Worm (Caenorhabditis elegans) whole organism, early embryonic: Measurements from ENCODE around the gene asp-19.
A peak's percentile ranks its signal among the peaks of the same experiment; 100 is the strongest.

Experiments used
- F13C5.2 ChIP-seq: sonication (generic microtip); optimal IDR thresholded peaks from 2 replicates; lab custom pipeline; 2017; ENCODE audit warnings: mild to moderate bottlenecking, missing genetic modification characterization, inconsistent platforms, missing compliant biosample characterization
- ama-1 ChIP-seq: fragments of 150-350 bp; optimal IDR thresholded peaks from 2 replicates; lab custom pipeline; 2014
- ceh-13 ChIP-seq: fragments of 200-800 bp; sonication (Bioruptor generic); optimal IDR thresholded peaks from 2 replicates; lab custom pipeline; 2018; ENCODE audit warnings: mild to moderate bottlenecking, missing genetic modification characterization, missing compliant biosample characterization
- ceh-36 ChIP-seq: sonication (generic microtip); optimal IDR thresholded peaks from 2 replicates; lab custom pipeline; 2016; ENCODE audit warnings: missing genetic modification characterization, inconsistent platforms, missing compliant biosample characterization
- flt-1 ChIP-seq: fragments of 200-800 bp; sonication (Bioruptor generic); IDR thresholded peaks from 2 replicates; pipeline ENCODE4 v1.3.6; 2022; ENCODE audit warnings: missing genetic modification characterization, missing compliant biosample characterization
- hmbx-1 ChIP-seq: sonication (generic microtip); optimal IDR thresholded peaks from 2 replicates; lab custom pipeline; 2016; ENCODE audit warnings: mild to moderate bottlenecking, missing genetic modification characterization, missing compliant biosample characterization
- hnd-1 ChIP-seq: sonication (generic microtip); optimal IDR thresholded peaks from 2 replicates; lab custom pipeline; 2016; ENCODE audit warnings: missing genetic modification characterization, missing compliant biosample characterization
- pes-1 ChIP-seq: fragments of 200-800 bp; sonication (Bioruptor generic); IDR thresholded peaks from 2 replicates; pipeline ENCODE4 v1.3.6; 2022; ENCODE audit warnings: missing genetic modification reagents, missing genetic modification characterization, missing compliant biosample characterization
- scrt-1 ChIP-seq: fragments of 200-800 bp; sonication (Bioruptor generic); IDR thresholded peaks from 2 replicates; pipeline ENCODE4 v1.3.6; 2022; ENCODE audit warnings: missing genetic modification characterization, missing compliant biosample characterization
- tbx-11 ChIP-seq: fragments of 200-800 bp; sonication (Bioruptor generic); IDR thresholded peaks from 2 replicates; pipeline ENCODE4 v1.3.6; 2022; ENCODE audit warnings: missing genetic modification characterization, missing compliant biosample characterization
- tra-4 ChIP-seq: sonication (generic microtip); optimal IDR thresholded peaks from 2 replicates; lab custom pipeline; 2017; ENCODE audit warnings: missing genetic modification characterization, missing compliant biosample characterization

DNA sequence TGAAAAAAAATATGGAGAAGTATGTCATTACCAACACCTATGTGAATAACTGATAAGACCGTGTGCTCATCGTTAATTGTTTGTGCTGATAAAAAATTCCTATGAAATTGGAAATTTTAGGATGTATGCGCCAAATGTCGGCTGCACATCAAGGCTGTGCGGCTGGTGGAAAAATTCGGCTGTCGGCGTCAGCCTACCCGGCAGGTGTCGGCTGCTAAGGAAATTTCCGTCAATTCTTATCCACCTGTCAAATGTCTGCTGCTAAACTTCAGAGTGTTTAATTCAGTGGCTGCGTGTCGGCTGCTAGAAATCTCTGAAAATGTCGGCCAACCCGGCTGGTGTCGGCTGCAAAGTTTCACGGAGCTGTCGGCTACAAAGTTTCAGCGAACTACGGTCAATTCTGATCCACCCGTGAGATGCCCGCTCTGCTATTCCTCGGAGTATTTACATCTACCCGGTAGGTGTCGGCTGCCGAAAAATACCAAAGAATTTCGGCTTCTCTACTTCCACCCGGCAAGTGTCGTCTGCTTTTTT is 9.2 kb downstream of the asp-19 start, which contains the start of gene Y17D7C.2:
- no peak for TF ChIP-seq ceh-36 (tag; lab: Kevin White, UChicago)
- peak; percentile 44; the same call in 1 of the 2 replicates for TF ChIP-seq flt-1 (GFP tag; lab: Robert Waterston, UW)
- peak; percentile 63 for TF ChIP-seq scrt-1
- no peak for TF ChIP-seq F13C5.2 (tag; lab: Kevin White, UChicago)
- TF ChIP-seq hnd-1 (tag; lab: Kevin White, UChicago) = no peak
- no peak for TF ChIP-seq pes-1 (GFP tag; lab: Robert Waterston, UW)
- TF ChIP-seq ama-1 (lab: Kevin White, UChicago) = peak; percentile 33
- peak; percentile 52; the same call in 1 of the 2 replicates for TF ChIP-seq tbx-11
- peak; percentile 70 for TF ChIP-seq ceh-13 (GFP tag; lab: Kevin White, UChicago)
- TF ChIP-seq hmbx-1 (tag; lab: Kevin White, UChicago) = no peak
- TF ChIP-seq tra-4 (tag; lab: Kevin White, UChicago) = no peak
